Fruit fly (Drosophila melanogaster): Measurements from ENCODE around the gene sgg.

sgg gene

dm6 chrX:2633847-2634776 is at the start of gene sgg (continued):
- peak; percentile 94 for TF ChIP-seq cg (GFP tag; optimal IDR thresholded peaks at IDR 0.05)
- TF ChIP-seq CG9797 (GFP tag; optimal IDR thresholded peaks at IDR 0.05): peak; percentile 91
- peak; percentile 18; the same call in 1 of the 2 replicates for TF ChIP-seq MBD-R2 (GFP tag; IDR thresholded peaks at IDR 0.05)
- TF ChIP-seq CG4282 (GFP tag; optimal IDR thresholded peaks at IDR 0.05): no peak
- TF ChIP-seq lola (GFP tag; optimal IDR thresholded peaks at IDR 0.05): no peak
- no peak for TF ChIP-seq CG30403 (GFP tag; optimal IDR thresholded peaks at IDR 0.05)
- TF ChIP-seq Usf (GFP tag; optimal IDR thresholded peaks at IDR 0.05): no peak
- TF ChIP-seq Pdp1 (GFP tag; optimal IDR thresholded peaks at IDR 0.05): peak in 1 of 2 experiments; percentile 95
- TF ChIP-seq C15 (GFP tag; IDR thresholded peaks at IDR 0.05): no peak
- TF ChIP-seq seq (GFP tag; IDR thresholded peaks at IDR 0.05): no peak
- TF ChIP-seq CG2120 (GFP tag; optimal IDR thresholded peaks at IDR 0.05): no peak
- TF ChIP-seq CG11723 (GFP tag; optimal IDR thresholded peaks at IDR 0.05): no peak
- TF ChIP-seq lbe (GFP tag; optimal IDR thresholded peaks at IDR 0.05): peak; percentile 2
- no peak for TF ChIP-seq CG15479 (GFP tag; optimal IDR thresholded peaks at IDR 0.05)
- no peak for TF ChIP-seq chn (GFP tag; optimal IDR thresholded peaks at IDR 0.05)
- TF ChIP-seq CG2116 (GFP tag; optimal IDR thresholded peaks at IDR 0.05): peak; percentile 47
- no peak for TF ChIP-seq bsh (GFP tag; optimal IDR thresholded peaks at IDR 0.05)
- TF ChIP-seq en (GFP tag; optimal IDR thresholded peaks at IDR 0.05): no peak
- TF ChIP-seq ap (GFP tag; IDR thresholded peaks at IDR 0.05): no peak
- no peak for TF ChIP-seq klu (GFP tag; IDR thresholded peaks at IDR 0.05)
- peak in 1 of 2 experiments; percentile 90 for TF ChIP-seq Eip74EF (GFP tag; optimal IDR thresholded peaks at IDR 0.05)
- TF ChIP-seq CG9609 (GFP tag; optimal IDR thresholded peaks at IDR 0.05): no peak
- TF ChIP-seq lab (GFP tag; optimal IDR thresholded peaks at IDR 0.05): no peak
- no peak for TF ChIP-seq CG13775 (GFP tag; optimal IDR thresholded peaks at IDR 0.05)
- TF ChIP-seq nerfin-2 (GFP tag; IDR thresholded peaks at IDR 0.05; ENCODE audit: partially characterized antibody): no peak
- TF ChIP-seq sens (GFP tag): peak; percentile 40
- no peak for TF ChIP-seq slbo (GFP tag; IDR thresholded peaks at IDR 0.05)
- no peak for TF ChIP-seq gsb-n (tag; optimal IDR thresholded peaks at IDR 0.05)
- no peak for TF ChIP-seq CG4360 (GFP tag; IDR thresholded peaks at IDR 0.05)
- no peak for TF ChIP-seq br (optimal IDR thresholded peaks at IDR 0.05)
- no peak for TF ChIP-seq CG17328 (GFP tag; IDR thresholded peaks at IDR 0.05)
- no peak for TF ChIP-seq Dad (GFP tag; optimal IDR thresholded peaks at IDR 0.05)
- TF ChIP-seq CG5245 (GFP tag; optimal IDR thresholded peaks at IDR 0.05): no peak
- TF ChIP-seq CG17186 (GFP tag; optimal IDR thresholded peaks at IDR 0.05): peak; percentile 26
- no peak for TF ChIP-seq CG17361 (GFP tag; IDR thresholded peaks at IDR 0.05)
- TF ChIP-seq Atf6 (GFP tag; IDR thresholded peaks at IDR 0.05): no peak
- no peak for TF ChIP-seq CG6683 (GFP tag; optimal IDR thresholded peaks at IDR 0.05)
- no peak for TF ChIP-seq Spps (tag; optimal IDR thresholded peaks at IDR 0.05)
- no peak for TF ChIP-seq CG32772 (GFP tag; IDR thresholded peaks at IDR 0.05)
- peak; percentile 31 for TF ChIP-seq psq (GFP tag; optimal IDR thresholded peaks at IDR 0.05)
- no peak for TF ChIP-seq gem (tag; optimal IDR thresholded peaks at IDR 0.05)
- TF ChIP-seq grau (tag; optimal IDR thresholded peaks at IDR 0.05): peak; percentile 6
- peak; percentile 84 for TF ChIP-seq nerfin-1 (tag; optimal IDR thresholded peaks at IDR 0.05)
- no peak for TF ChIP-seq CG13894 (tag; optimal IDR thresholded peaks at IDR 0.05)
- no peak for TF ChIP-seq Mad (GFP tag; optimal IDR thresholded peaks at IDR 0.05)
- peak; percentile 33 for TF ChIP-seq nmo (GFP tag; optimal IDR thresholded peaks at IDR 0.05)
- TF ChIP-seq CG30020 (tag; optimal IDR thresholded peaks at IDR 0.05): peak; percentile 51
- peak; percentile 65 for TF ChIP-seq YL-1 (GFP tag; optimal IDR thresholded peaks at IDR 0.05)
- TF ChIP-seq Ets97D (GFP tag; optimal IDR thresholded peaks at IDR 0.05): peak; percentile 2

All from whole organism, embryonic.